Worm (Caenorhabditis elegans): Measurements from ENCODE around the gene srsx-15.
A peak's percentile ranks its signal among the peaks of the same experiment; 100 is the strongest.

srsx-15 gene

DNA sequence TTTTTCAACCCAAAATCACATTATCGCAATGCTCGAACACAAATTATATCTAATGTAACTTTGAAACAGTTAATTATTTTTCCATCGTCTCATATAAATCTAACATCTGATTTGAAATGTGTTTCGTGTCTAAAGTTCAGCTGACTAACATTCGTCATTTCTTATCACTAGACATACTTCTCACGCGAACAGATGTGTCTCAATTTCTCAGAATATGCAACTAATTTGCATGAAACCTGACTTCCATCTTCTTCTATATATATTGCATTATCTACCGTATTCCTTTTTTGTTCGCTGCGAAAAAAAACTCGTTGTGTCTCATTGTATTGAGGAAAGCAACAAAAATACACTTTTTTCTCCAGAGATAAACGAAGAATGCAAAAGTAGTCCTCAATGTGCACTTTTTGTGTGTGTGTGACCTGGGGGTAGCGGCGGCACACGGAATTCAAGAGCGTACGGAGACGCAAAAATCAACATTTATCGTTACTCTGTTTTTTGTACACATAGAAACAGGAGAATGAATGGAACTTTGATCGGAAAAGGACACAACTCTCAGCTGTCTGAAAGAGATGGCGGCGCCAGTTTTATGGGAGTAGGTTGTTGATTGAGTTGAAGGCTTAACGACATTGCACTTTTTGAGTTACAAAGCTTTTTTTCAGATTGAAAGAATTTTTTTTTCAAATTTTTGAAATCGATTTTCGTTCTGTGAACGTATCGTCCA lies 42.9 kb downstream of the srsx-15 start:
- TF ChIP-seq lsy-12 (tag; optimal IDR thresholded peaks at IDR 0.05) (no peak), fos-1 (tag; optimal IDR thresholded peaks at IDR 0.05) (no peak), egl-5 (tag; optimal IDR thresholded peaks at IDR 0.05) (peak; percentile 49), pha-4 (tag; optimal IDR thresholded peaks at IDR 0.05) (peak; percentile 75), jun-1 (tag; optimal IDR thresholded peaks at IDR 0.05) (peak; percentile 18), pqm-1 (tag; optimal IDR thresholded peaks at IDR 0.05) (peak; percentile 70), elt-2 (tag; optimal IDR thresholded peaks at IDR 0.05) (peak; percentile 32)

DNA sequence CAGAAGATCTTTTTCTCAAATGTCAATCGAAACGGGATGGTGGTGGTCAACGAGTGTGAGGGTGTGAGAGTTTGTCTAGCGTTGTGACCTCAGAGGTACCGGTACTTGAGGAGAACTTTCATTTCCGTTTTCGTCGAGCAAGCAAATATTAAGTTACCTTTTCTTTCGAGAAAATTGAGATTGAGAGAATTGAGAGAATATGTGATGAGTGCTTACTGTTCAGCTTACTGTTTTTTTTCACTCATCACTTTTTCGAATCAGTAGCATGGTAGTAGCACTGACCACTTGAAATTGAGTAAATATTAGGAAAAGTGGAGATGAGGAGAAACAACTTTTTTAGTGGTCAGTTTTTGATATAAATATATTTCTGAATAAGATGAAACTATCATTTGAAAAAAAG lies 49.6 kb downstream of the srsx-15 start, which contains the start of gene T12E12.6:
Gene T12E12.6 (minus strand): TSS at position 101 of the 400 bp plus-strand sequence.
- TF ChIP-seq pha-4 (tag; optimal IDR thresholded peaks at IDR 0.05) = peak; percentile 59
- no peak for TF ChIP-seq pqm-1 (tag; optimal IDR thresholded peaks at IDR 0.05)
- TF ChIP-seq nhr-77 (tag; optimal IDR thresholded peaks at IDR 0.05) = no peak
- TF ChIP-seq skn-1 (tag; optimal IDR thresholded peaks at IDR 0.05) = no peak
- TF ChIP-seq elt-2 (tag; optimal IDR thresholded peaks at IDR 0.05) = no peak
- no peak for TF ChIP-seq elt-1 (tag; optimal IDR thresholded peaks at IDR 0.05)
- no peak for TF ChIP-seq unc-62 (GFP tag; optimal IDR thresholded peaks at IDR 0.05)
- no peak for TF ChIP-seq lin-39 (tag; optimal IDR thresholded peaks at IDR 0.05)

DNA sequence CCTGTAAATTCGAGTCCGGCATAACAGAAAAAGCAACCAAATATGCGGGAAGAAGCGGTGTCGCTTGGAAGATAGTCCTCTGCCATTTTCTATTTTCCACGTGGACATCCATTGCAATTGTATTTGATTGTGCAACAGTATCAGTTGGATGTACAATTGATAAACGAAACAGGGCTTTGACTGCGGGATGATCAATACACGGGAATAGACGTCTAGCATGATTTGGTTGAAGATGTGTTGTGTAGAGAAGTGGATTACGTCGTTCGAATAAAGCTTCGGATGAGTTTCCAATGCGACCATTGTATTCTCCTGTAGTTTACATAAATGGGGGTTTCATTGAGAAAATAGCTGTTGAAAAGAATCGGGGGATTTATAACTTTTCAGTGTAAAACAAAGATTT lies 50.9 kb downstream of the srsx-15 start:
- TF ChIP-seq nhr-12 (tag; optimal IDR thresholded peaks at IDR 0.05) (no peak), nhr-28 (tag; optimal IDR thresholded peaks at IDR 0.05) (no peak), elt-2 (tag; optimal IDR thresholded peaks at IDR 0.05) (no peak), lsy-12 (tag; optimal IDR thresholded peaks at IDR 0.05) (no peak), skn-1 (tag; optimal IDR thresholded peaks at IDR 0.05) (no peak), daf-12 (tag; optimal IDR thresholded peaks at IDR 0.05) (no peak), nhr-43 (tag; optimal IDR thresholded peaks at IDR 0.05; ENCODE audit: poor library complexity, severe bottlenecking) (no peak), hmg-11 (tag; optimal IDR thresholded peaks at IDR 0.05) (no peak)

All from whole organism, L3 larva.